Worm (Caenorhabditis elegans) whole organism, mixed stage, embryonic: Measurements from ENCODE around the gene srd-70.

Experiments
- M03D4.4 ChIP-seq: sonication (generic microtip); optimal IDR thresholded peaks from 2 replicates; lab custom pipeline; 2017; ENCODE audit warnings: mild to moderate bottlenecking, missing genetic modification characterization, missing compliant biosample characterization
- blmp-1 ChIP-seq: fragments of 150-350 bp; optimal IDR thresholded peaks from 2 replicates; lab custom pipeline; 2014; ENCODE audit warnings: missing biosample characterization, missing genetic modification characterization
- ceh-83 ChIP-seq: fragments of 200-800 bp; sonication (Bioruptor generic); optimal IDR thresholded peaks from 2 replicates; lab custom pipeline; 2018; ENCODE audit warnings: mild to moderate bottlenecking, missing genetic modification characterization, missing compliant biosample characterization
- ces-1 ChIP-seq: fragments of 150-350 bp; optimal IDR thresholded peaks from 2 replicates; lab custom pipeline; 2014; ENCODE audit warnings: missing biosample characterization, missing genetic modification reagents, missing genetic modification characterization
- cnd-1 ChIP-seq: fragments of 200-800 bp; sonication (Bioruptor generic); optimal IDR thresholded peaks from 2 replicates; lab custom pipeline; 2018; ENCODE audit warnings: mild to moderate bottlenecking, missing genetic modification characterization, missing compliant biosample characterization
- drap-1 ChIP-seq: fragments of 200-800 bp; sonication (Bioruptor generic); optimal IDR thresholded peaks from 3 replicates; lab custom pipeline; 2018; ENCODE audit warnings: mild to moderate bottlenecking, missing genetic modification characterization, missing compliant biosample characterization
- elt-1 ChIP-seq: sonication (generic microtip); optimal IDR thresholded peaks from 2 replicates; lab custom pipeline; 2017; ENCODE audit warnings: missing genetic modification characterization, mild to moderate bottlenecking, missing compliant biosample characterization, antibody characterized with exemption, moderate library complexity, borderline replicate concordance; ENCODE audit not compliant: insufficient read depth
- flh-1 ChIP-seq: fragments of 200-800 bp; sonication (Bioruptor generic); optimal IDR thresholded peaks from 2 replicates; lab custom pipeline; 2018; ENCODE audit warnings: mild to moderate bottlenecking, missing genetic modification characterization, moderate library complexity, missing compliant biosample characterization
- ham-2 ChIP-seq: fragments of 200-800 bp; sonication (Bioruptor generic); optimal IDR thresholded peaks from 2 replicates; lab custom pipeline; 2018; ENCODE audit warnings: mild to moderate bottlenecking, missing genetic modification characterization, missing compliant biosample characterization
- hlh-1 ChIP-seq: fragments of 150-350 bp; optimal IDR thresholded peaks from 2 replicates; lab custom pipeline; 2014; ENCODE audit warnings: missing biosample characterization, missing genetic modification reagents, missing genetic modification characterization
- lin-13 ChIP-seq: fragments of 150-350 bp; optimal IDR thresholded peaks from 2 replicates; lab custom pipeline; 2014; ENCODE audit warnings: missing biosample characterization, missing genetic modification characterization
- lin-32 ChIP-seq: fragments of 200-800 bp; sonication (Bioruptor generic); optimal IDR thresholded peaks from 2 replicates; lab custom pipeline; 2018; ENCODE audit warnings: mild to moderate bottlenecking, missing genetic modification characterization, missing compliant biosample characterization
- lsy-2 ChIP-seq: fragments of 150-350 bp; optimal IDR thresholded peaks from 2 replicates; lab custom pipeline; 2014; ENCODE audit warnings: missing biosample characterization, missing genetic modification characterization
- mab-5 ChIP-seq: fragments of 150-350 bp; optimal IDR thresholded peaks from 2 replicates; lab custom pipeline; 2014; ENCODE audit warnings: missing biosample characterization, missing genetic modification characterization
- mls-2 ChIP-seq: sonication (generic microtip); optimal IDR thresholded peaks from 2 replicates; lab custom pipeline; 2016; ENCODE audit warnings: mild to moderate bottlenecking, missing genetic modification characterization, moderate library complexity, missing compliant biosample characterization
- nhr-12 ChIP-seq: fragments of 150-350 bp; optimal IDR thresholded peaks from 2 replicates; lab custom pipeline; 2014; ENCODE audit warnings: missing biosample characterization, missing genetic modification characterization
- nhr-2 ChIP-seq: fragments of 150-350 bp; optimal IDR thresholded peaks from 2 replicates; lab custom pipeline; 2014; ENCODE audit warnings: missing biosample characterization, missing genetic modification characterization
- nhr-28 ChIP-seq: fragments of 150-350 bp; optimal IDR thresholded peaks from 2 replicates; lab custom pipeline; 2014; ENCODE audit warnings: missing biosample characterization, missing genetic modification characterization
- nhr-76 ChIP-seq: sonication (generic microtip); optimal IDR thresholded peaks from 2 replicates; lab custom pipeline; 2017; ENCODE audit warnings: missing biosample characterization, missing genetic modification characterization
- pha-4 ChIP-seq: fragments of 150-350 bp; optimal IDR thresholded peaks from 2 replicates; lab custom pipeline; 2018; ENCODE audit warnings: missing biosample characterization, missing genetic modification reagents, missing genetic modification characterization
- sem-2 ChIP-seq: fragments of 200-800 bp; sonication (Bioruptor generic); optimal IDR thresholded peaks from 2 replicates; lab custom pipeline; 2018; ENCODE audit warnings: mild to moderate bottlenecking, missing genetic modification characterization, missing compliant biosample characterization
- snpc-4 ChIP-seq: fragments of 150-350 bp; optimal IDR thresholded peaks from 2 replicates; lab custom pipeline; 2014; ENCODE audit warnings: missing biosample characterization, missing genetic modification characterization
- sptf-1 ChIP-seq: sonication (generic microtip); optimal IDR thresholded peaks from 2 replicates; lab custom pipeline; 2017; ENCODE audit warnings: mild to moderate bottlenecking, missing genetic modification characterization, moderate library complexity, missing compliant biosample characterization
- tbx-8 ChIP-seq: fragments of 200-800 bp; sonication (Bioruptor generic); optimal IDR thresholded peaks from 2 replicates; lab custom pipeline; 2018; ENCODE audit warnings: mild to moderate bottlenecking, missing genetic modification characterization, moderate library complexity, missing compliant biosample characterization
- unc-120 ChIP-seq: sonication (generic microtip); optimal IDR thresholded peaks from 2 replicates; lab custom pipeline; 2017; ENCODE audit warnings: missing genetic modification characterization, missing compliant biosample characterization; ENCODE audit not compliant: poor library complexity, severe bottlenecking
- unc-39 ChIP-seq: fragments of 150-350 bp; optimal IDR thresholded peaks from 2 replicates; lab custom pipeline; 2014; ENCODE audit warnings: missing biosample characterization, missing genetic modification characterization
- unc-62 ChIP-seq: fragments of 150-350 bp; optimal IDR thresholded peaks from 2 replicates; lab custom pipeline; 2014; ENCODE audit warnings: missing biosample characterization, missing genetic modification reagents, missing genetic modification characterization
- zip-8 ChIP-seq: fragments of 150-350 bp; optimal IDR thresholded peaks from 2 replicates; lab custom pipeline; 2014; ENCODE audit warnings: missing biosample characterization, missing genetic modification characterization
- ztf-11 ChIP-seq: fragments of 150-350 bp; optimal IDR thresholded peaks from 2 replicates; lab custom pipeline; 2014; ENCODE audit warnings: missing biosample characterization, missing genetic modification characterization

srd-70 gene

DNA sequence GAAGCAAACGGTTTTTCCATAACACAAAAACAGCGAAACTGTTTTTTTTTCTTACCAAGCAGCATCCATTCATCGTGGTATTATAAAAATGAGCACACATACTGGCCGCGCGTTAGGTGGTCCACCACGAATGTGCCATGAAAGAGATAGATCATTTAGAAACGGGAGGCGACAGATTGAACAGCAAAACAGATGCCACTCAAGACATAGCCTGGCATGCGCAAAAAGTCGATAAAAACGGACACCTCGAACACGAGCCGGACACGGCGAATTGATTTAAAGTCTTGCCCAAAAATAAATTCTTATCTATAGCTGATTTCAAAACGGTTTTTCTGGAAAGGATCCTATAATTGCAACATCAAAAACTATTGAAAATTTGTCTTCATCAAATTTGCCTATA is 3.2 kb downstream of the srd-70 start:
- TF ChIP-seq flh-1 (GFP tag; lab: Kevin White, UChicago) (no peak), sptf-1 (tag; lab: Kevin White, UChicago) (peak; percentile 30), hlh-1 (tag; lab: Kevin White, UChicago) (peak; percentile 53), mls-2 (tag; lab: Kevin White, UChicago) (peak; percentile 44), ces-1 (GFP tag; lab: Kevin White, UChicago) (peak; percentile 3), cnd-1 (tag; lab: Kevin White, UChicago) (peak; percentile 40)

ce11 chrV:20460808-20461207 is 6.9 kb downstream of the srd-70 start, which contains the start of gene B0250.18:
Gene B0250.18 (minus strand): TSS chrV:20460908.
- TF ChIP-seq pha-4: no peak
- no peak for TF ChIP-seq zip-8 (tag; lab: Kevin White, UChicago)
- TF ChIP-seq ces-1 (GFP tag; lab: Kevin White, UChicago): no peak
- no peak for TF ChIP-seq sem-2 (GFP tag; lab: Kevin White, UChicago)
- TF ChIP-seq M03D4.4 (tag; lab: Kevin White, UChicago): no peak
- no peak for TF ChIP-seq blmp-1 (tag; lab: Kevin White, UChicago)

DNA sequence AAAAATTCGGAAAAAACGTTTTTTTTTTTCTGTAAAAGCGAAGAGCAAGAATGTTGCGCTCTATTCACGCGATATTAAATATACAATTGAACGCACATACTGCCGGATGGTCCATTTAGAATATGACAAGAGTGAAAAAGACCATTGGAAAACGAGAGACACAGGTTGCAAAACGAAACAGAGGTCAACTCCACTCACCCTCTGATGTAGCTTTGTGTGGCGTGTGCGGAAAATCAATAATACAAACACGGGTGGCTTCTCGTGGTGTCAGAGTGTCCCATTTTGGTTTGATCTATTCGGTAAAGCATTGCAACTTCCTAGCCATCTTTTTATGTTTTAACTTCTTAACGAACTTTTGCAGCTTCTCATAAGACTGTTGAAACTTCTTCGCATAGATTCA is 10.9 kb downstream of the srd-70 start:
- peak; percentile 37 for TF ChIP-seq ces-1 (GFP tag; lab: Kevin White, UChicago)
- no peak for TF ChIP-seq lsy-2
- TF ChIP-seq unc-120 (tag; lab: Kevin White, UChicago): peak; percentile 7

ce11 chrV:20470385-20470784 is 16.5 kb downstream of the srd-70 start, which contains the start of gene B0250.8:
Gene B0250.8 (minus strand): TSS chrV:20470485.
- no peak for TF ChIP-seq hlh-1 (tag; lab: Kevin White, UChicago)
- TF ChIP-seq nhr-76: no peak
- no peak for TF ChIP-seq pha-4
- no peak for TF ChIP-seq unc-39 (tag; lab: Kevin White, UChicago)
- TF ChIP-seq nhr-2 (tag; lab: Kevin White, UChicago): no peak
- TF ChIP-seq lin-32 (GFP tag; lab: Kevin White, UChicago): no peak
- TF ChIP-seq nhr-12 (tag; lab: Kevin White, UChicago): no peak
- TF ChIP-seq unc-62 (GFP tag; lab: Kevin White, UChicago): no peak
- no peak for TF ChIP-seq lin-13 (tag; lab: Kevin White, UChicago)
- no peak for TF ChIP-seq mab-5 (tag; lab: Kevin White, UChicago)

- no peak for TF ChIP-seq drap-1
- no peak for TF ChIP-seq tbx-8 (GFP tag; lab: Kevin White, UChicago)
- TF ChIP-seq mls-2 (tag; lab: Kevin White, UChicago): no peak
- TF ChIP-seq elt-1 (tag; lab: Kevin White, UChicago): no peak
- TF ChIP-seq flh-1 (GFP tag; lab: Kevin White, UChicago): no peak
- no peak for TF ChIP-seq snpc-4 (tag; lab: Kevin White, UChicago)
- no peak for TF ChIP-seq M03D4.4 (tag; lab: Kevin White, UChicago)
- TF ChIP-seq ceh-83: no peak
- TF ChIP-seq nhr-28: no peak
- TF ChIP-seq ces-1 (GFP tag; lab: Kevin White, UChicago): no peak
Observed at ce11 chrV:20475029-20475428, 21.1 kb downstream of the srd-70 start.

ce11 chrV:20475830-20476229 is 21.9 kb downstream of the srd-70 start, which contains the start of gene B0250.7:
Gene B0250.7 (minus strand): TSS chrV:20476061.
- TF ChIP-seq nhr-12 (tag; lab: Kevin White, UChicago) (no peak), lsy-2 (peak; percentile 76)

ce11 chrV:20476514-20476913 is 22.6 kb downstream of the srd-70 start:
- no peak for TF ChIP-seq ham-2
- TF ChIP-seq lin-32 (GFP tag; lab: Kevin White, UChicago): no peak
- no peak for TF ChIP-seq elt-1 (tag; lab: Kevin White, UChicago)
- TF ChIP-seq tbx-8 (GFP tag; lab: Kevin White, UChicago): no peak
- TF ChIP-seq drap-1: no peak
- TF ChIP-seq ztf-11 (tag; lab: Kevin White, UChicago): no peak
- TF ChIP-seq ceh-83: no peak
- no peak for TF ChIP-seq pha-4
- no peak for TF ChIP-seq nhr-28
